Fruit fly (Drosophila melanogaster): Measurements from ENCODE around the gene Prat.

Prat gene

DNA sequence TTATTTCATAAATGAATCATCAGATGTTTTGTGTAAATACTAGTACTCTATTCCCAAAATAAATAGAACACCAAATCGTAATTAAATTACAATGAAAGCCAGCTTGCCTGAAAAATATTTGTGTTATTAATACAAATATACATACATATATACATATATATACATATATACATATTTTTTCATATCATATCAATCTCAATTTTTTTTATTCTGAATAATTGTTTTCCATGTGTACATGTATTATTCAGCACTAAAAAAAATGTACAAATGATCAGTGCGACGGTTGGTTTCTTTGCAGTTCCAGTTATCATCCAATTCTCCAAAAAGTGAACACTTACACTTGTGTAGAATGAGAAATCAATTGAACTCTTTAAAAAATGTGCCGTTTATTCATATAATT lies 2.0 kb upstream of the Prat start, which contains the start of gene kipf:
Gene kipf (plus strand): TSS at position 301 of the 400 bp plus-strand sequence.
- TF ChIP-seq CG15336 (GFP tag; IDR thresholded peaks at IDR 0.05) (0 out of 2 replicates have a peak, but pooled peaks have one; percentile 4), CG11762 (GFP tag; optimal IDR thresholded peaks at IDR 0.05; ENCODE audit: insufficient read depth) (no peak)

DNA sequence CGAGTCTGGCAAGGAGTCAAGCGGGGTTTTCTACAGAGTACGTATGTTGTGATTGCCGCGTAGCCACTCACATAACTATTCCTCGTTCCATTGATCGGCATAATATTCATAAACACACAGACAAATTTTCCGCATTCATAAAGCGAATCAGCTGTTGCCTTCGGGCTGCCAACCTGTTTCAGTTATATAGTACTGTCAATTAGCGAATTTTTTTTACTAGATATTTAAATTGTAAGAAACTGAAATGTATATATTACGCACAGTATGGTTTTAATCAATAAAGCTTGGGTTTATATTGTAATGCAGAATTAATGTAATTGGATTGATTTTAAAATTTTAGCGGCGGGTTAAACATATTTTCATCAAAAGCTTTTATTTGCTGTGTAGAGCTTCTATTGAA lies 1.6 kb upstream of the Prat start, which contains the start of gene Rfk:
Gene Rfk (minus strand): TSS at position 152 of the 400 bp plus-strand sequence.
- no peak for TF ChIP-seq ss (GFP tag; optimal IDR thresholded peaks at IDR 0.05)
- TF ChIP-seq Met (GFP tag; optimal IDR thresholded peaks at IDR 0.05): no peak
- TF ChIP-seq fkh (GFP tag; optimal IDR thresholded peaks at IDR 0.05): no peak
- TF ChIP-seq Eip93F (GFP tag; optimal IDR thresholded peaks at IDR 0.05): no peak
- TF ChIP-seq CG7368 (GFP tag; optimal IDR thresholded peaks at IDR 0.05): no peak
- no peak for TF ChIP-seq svp (GFP tag)
- TF ChIP-seq CG3032 (tag; optimal IDR thresholded peaks at IDR 0.05): peak; percentile 10
- peak; percentile 31; the same call in 1 of the 2 replicates for TF ChIP-seq CG15336 (GFP tag; IDR thresholded peaks at IDR 0.05)
- peak; percentile 55 for TF ChIP-seq esn (GFP tag; optimal IDR thresholded peaks at IDR 0.05)
- TF ChIP-seq achi (GFP tag; optimal IDR thresholded peaks at IDR 0.05): peak; percentile 80
- peak; percentile 40 for TF ChIP-seq cyc (GFP tag; optimal IDR thresholded peaks at IDR 0.05)
- TF ChIP-seq net (GFP tag; optimal IDR thresholded peaks at IDR 0.05): no peak
- peak; percentile 45 for TF ChIP-seq lz (GFP tag; optimal IDR thresholded peaks at IDR 0.05)
- peak; percentile 16; the same call in 1 of the 3 replicates for TF ChIP-seq CG6163 (GFP tag; IDR thresholded peaks at IDR 0.05)
- TF ChIP-seq topi (GFP tag; optimal IDR thresholded peaks at IDR 0.05): no peak
- TF ChIP-seq CG31627 (GFP tag; optimal IDR thresholded peaks at IDR 0.05): peak; percentile 44
- no peak for TF ChIP-seq CG8319 (GFP tag; optimal IDR thresholded peaks at IDR 0.05)

DNA sequence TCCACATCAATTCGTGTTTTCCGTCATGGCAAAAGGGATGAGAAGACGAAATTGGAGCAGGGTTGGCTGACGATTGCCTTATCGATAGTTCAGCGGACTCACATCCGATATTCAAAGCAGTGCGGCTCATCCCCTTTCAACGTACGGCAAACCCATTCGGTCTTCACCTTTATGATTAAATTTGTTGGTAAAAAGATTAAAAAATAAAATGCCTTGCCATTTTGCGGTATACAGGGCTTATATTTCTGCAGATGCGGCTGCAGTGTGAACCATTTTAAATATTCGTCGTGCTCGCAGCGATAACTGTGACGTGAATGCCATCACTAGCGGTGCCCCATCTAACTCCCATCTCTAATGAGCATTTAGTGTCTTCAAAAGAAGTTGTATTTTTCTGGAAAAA lies 4.3 kb downstream of the Prat start, which contains the start of the genes Taf7 and EMC1:
Gene Taf7 (plus strand): TSS at position 23 of the 400 bp plus-strand sequence.
Gene EMC1 (minus strand): TSS at position 53 of the 400 bp plus-strand sequence.
- TF ChIP-seq Sox102F (GFP tag; optimal IDR thresholded peaks at IDR 0.05): no peak
- TF ChIP-seq Sox15 (GFP tag; optimal IDR thresholded peaks at IDR 0.05): peak; percentile 20
- TF ChIP-seq lz (GFP tag; optimal IDR thresholded peaks at IDR 0.05): peak; percentile 58
- peak; percentile 42 for TF ChIP-seq esn (GFP tag; optimal IDR thresholded peaks at IDR 0.05)
- TF ChIP-seq cyc (GFP tag; optimal IDR thresholded peaks at IDR 0.05): peak; percentile 34
- TF ChIP-seq Eip75B (GFP tag; optimal IDR thresholded peaks at IDR 0.05): no peak
- peak; percentile 53 for TF ChIP-seq CG31627 (GFP tag; optimal IDR thresholded peaks at IDR 0.05)
- peak; percentile 42 for TF ChIP-seq CG3032 (tag; optimal IDR thresholded peaks at IDR 0.05)
- peak; percentile 85 for TF ChIP-seq svp (GFP tag)

DNA sequence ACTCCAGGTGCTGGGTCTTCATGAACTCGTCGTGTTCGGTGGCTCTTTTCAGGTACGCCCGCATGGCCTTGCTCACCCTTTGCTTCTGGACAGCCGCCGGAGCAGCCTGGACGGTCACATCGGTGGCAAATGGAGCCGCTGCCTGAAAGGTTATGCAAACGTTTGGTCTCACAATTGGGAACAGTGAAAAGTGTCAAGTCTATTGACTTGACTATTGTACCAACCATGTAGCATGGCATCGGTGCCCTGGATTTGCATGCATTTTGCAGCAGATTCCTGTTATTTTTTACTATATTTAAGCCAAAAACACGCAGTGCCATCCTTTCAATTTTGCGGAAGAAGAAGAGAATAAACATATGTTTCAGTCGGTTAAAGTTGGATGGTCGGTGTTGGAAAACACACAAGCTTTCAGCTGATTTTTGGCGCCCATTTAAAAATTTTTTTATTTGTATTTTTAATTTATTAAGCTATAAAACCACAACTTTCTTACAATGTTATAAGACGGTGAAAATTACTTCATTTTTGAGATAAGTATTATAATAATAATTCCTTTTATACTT lies 9.2 kb downstream of the Prat start, which contains the start of gene mRpS9:
Gene mRpS9 (minus strand): TSS at position 355 of the 560 bp plus-strand sequence.
- TF ChIP-seq CG6276 (GFP tag; optimal IDR thresholded peaks at IDR 0.05) (no peak), CG16779 (tag; optimal IDR thresholded peaks at IDR 0.05) (no peak), dsx (GFP tag; optimal IDR thresholded peaks at IDR 0.05; ENCODE audit: poor library complexity, severe bottlenecking) (no peak), fd85E (GFP tag; optimal IDR thresholded peaks at IDR 0.05) (no peak), Eip93F (GFP tag; optimal IDR thresholded peaks at IDR 0.05) (no peak), CG6808 (GFP tag; optimal IDR thresholded peaks at IDR 0.05) (no peak)

DNA sequence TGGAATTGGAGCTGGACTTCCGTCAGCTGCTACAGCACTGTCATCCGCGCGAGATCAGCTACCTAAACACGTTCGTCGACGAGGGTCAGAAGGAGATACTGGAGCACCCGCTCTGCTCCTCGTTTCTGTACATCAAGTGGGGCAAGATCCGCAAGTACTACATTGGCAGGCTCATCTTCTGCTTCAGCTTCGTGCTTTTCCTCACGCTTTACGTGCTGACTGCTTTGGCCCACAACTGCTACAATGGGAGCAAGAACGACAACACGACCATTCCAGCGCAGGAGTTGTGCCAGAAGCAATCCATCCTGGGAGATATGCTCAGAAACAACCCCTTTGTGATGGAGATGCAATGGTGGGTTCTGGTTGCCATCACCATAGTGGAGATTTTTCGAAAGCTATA lies 12.3 kb downstream of the Prat start:
- TF ChIP-seq svp (GFP tag): no peak
- TF ChIP-seq Hr4 (GFP tag; optimal IDR thresholded peaks at IDR 0.05): no peak
- no peak for TF ChIP-seq lz (GFP tag; optimal IDR thresholded peaks at IDR 0.05)
- TF ChIP-seq OdsH (GFP tag; optimal IDR thresholded peaks at IDR 0.05): no peak
- TF ChIP-seq achi (GFP tag; optimal IDR thresholded peaks at IDR 0.05): no peak
- no peak for TF ChIP-seq Ets21C (GFP tag; optimal IDR thresholded peaks at IDR 0.05)
- TF ChIP-seq CG6854 (GFP tag; optimal IDR thresholded peaks at IDR 0.05): no peak
- TF ChIP-seq pdm3 (GFP tag; optimal IDR thresholded peaks at IDR 0.05): no peak
- no peak for TF ChIP-seq acj6 (GFP tag; optimal IDR thresholded peaks at IDR 0.05)
- no peak for TF ChIP-seq CG10669 (GFP tag; optimal IDR thresholded peaks at IDR 0.05)
- TF ChIP-seq CG7368 (GFP tag; optimal IDR thresholded peaks at IDR 0.05): no peak
- TF ChIP-seq Eip78C (GFP tag): no peak
- TF ChIP-seq dsx (GFP tag; optimal IDR thresholded peaks at IDR 0.05; ENCODE audit: poor library complexity, severe bottlenecking): no peak
- TF ChIP-seq Lpt (GFP tag; optimal IDR thresholded peaks at IDR 0.05): no peak
- no peak for TF ChIP-seq CG11902 (GFP tag; optimal IDR thresholded peaks at IDR 0.05)
- no peak for TF ChIP-seq CG15336 (GFP tag; IDR thresholded peaks at IDR 0.05)
- TF ChIP-seq CG34406 (GFP tag; optimal IDR thresholded peaks at IDR 0.05): no peak
- no peak for TF ChIP-seq Ets96B (tag; optimal IDR thresholded peaks at IDR 0.05)
- no peak for TF ChIP-seq spab (GFP tag; optimal IDR thresholded peaks at IDR 0.05)
- no peak for TF ChIP-seq Hr38 (GFP tag; optimal IDR thresholded peaks at IDR 0.05)
